Fruit fly (Drosophila melanogaster): ENCODE results near the gene emc.

The emc gene

dm6 chr3L:753568-754156 lies 4.5 kb downstream of the emc start (continued):
- no peak for TF ChIP-seq CG4707 (GFP tag; optimal IDR thresholded peaks at IDR 0.05)
- TF ChIP-seq Hr78 (GFP tag; optimal IDR thresholded peaks at IDR 0.05) = no peak
- no peak for TF ChIP-seq CG8944 (GFP tag; optimal IDR thresholded peaks at IDR 0.05)
- no peak for TF ChIP-seq tio (GFP tag; optimal IDR thresholded peaks at IDR 0.05)
- no peak for TF ChIP-seq CG17186 (GFP tag; optimal IDR thresholded peaks at IDR 0.05)
- TF ChIP-seq chn (GFP tag; optimal IDR thresholded peaks at IDR 0.05) = peak; percentile 62
- peak; percentile 24 for TF ChIP-seq Rfx (GFP tag; IDR thresholded peaks at IDR 0.05)
- no peak for TF ChIP-seq Hmr (GFP tag; optimal IDR thresholded peaks at IDR 0.05)
- 0 out of 2 replicates have a peak, but pooled peaks have one; percentile 30 for TF ChIP-seq CG17612 (GFP tag; IDR thresholded peaks at IDR 0.05)
- peak; percentile 70; the same call in 1 of the 3 replicates for TF ChIP-seq CG2199 (GFP tag; IDR thresholded peaks at IDR 0.05)
- peak; percentile 56; the same call in 1 of the 3 replicates for TF ChIP-seq sr (GFP tag; IDR thresholded peaks at IDR 0.05)
- TF ChIP-seq CG16815 (GFP tag; optimal IDR thresholded peaks at IDR 0.05) = no peak
- no peak for TF ChIP-seq Doc3 (GFP tag; IDR thresholded peaks at IDR 0.05; ENCODE audit: partially characterized antibody)
- TF ChIP-seq cas (GFP tag; IDR thresholded peaks at IDR 0.05) = no peak
- no peak for TF ChIP-seq CG2875 (GFP tag; optimal IDR thresholded peaks at IDR 0.05)
- no peak for TF ChIP-seq ind (GFP tag; optimal IDR thresholded peaks at IDR 0.05)
- TF ChIP-seq CoRest (tag; optimal IDR thresholded peaks at IDR 0.05) = no peak
- peak; percentile 13 for TF ChIP-seq nom (GFP tag; optimal IDR thresholded peaks at IDR 0.05)
- peak; percentile 42 for TF ChIP-seq sob (GFP tag; IDR thresholded peaks at IDR 0.05)
- no peak for TF ChIP-seq pnt (GFP tag; optimal IDR thresholded peaks at IDR 0.05)
- TF ChIP-seq CG15073 (GFP tag; optimal IDR thresholded peaks at IDR 0.05) = no peak
- peak; percentile 50; the same call in 1 of the 3 replicates for TF ChIP-seq ci (GFP tag; IDR thresholded peaks at IDR 0.05)
- no peak for TF ChIP-seq Nf-YB (GFP tag; optimal IDR thresholded peaks at IDR 0.05)
- TF ChIP-seq CG6254 (GFP tag; optimal IDR thresholded peaks at IDR 0.05) = no peak
- no peak for TF ChIP-seq Ssrp (tag; optimal IDR thresholded peaks at IDR 0.05)
- TF ChIP-seq HLH54F (GFP tag; optimal IDR thresholded peaks at IDR 0.05) = no peak
- peak; percentile 3 for TF ChIP-seq fd64A (GFP tag; optimal IDR thresholded peaks at IDR 0.05)
- TF ChIP-seq Xrp1 (GFP tag; IDR thresholded peaks at IDR 0.05) = peak; percentile 35; the same call in 1 of the 2 replicates
- TF ChIP-seq hb (GFP tag; IDR thresholded peaks at IDR 0.05; ENCODE audit: partially characterized antibody) = no peak
- TF ChIP-seq twi (tag; optimal IDR thresholded peaks at IDR 0.05) = peak; percentile 55
- TF ChIP-seq chinmo (GFP tag; IDR thresholded peaks at IDR 0.05; ENCODE audit: partially characterized antibody) = no peak
- TF ChIP-seq Taf1 (GFP tag; IDR thresholded peaks at IDR 0.05) = no peak
- no peak for TF ChIP-seq tin (GFP tag; optimal IDR thresholded peaks at IDR 0.05)
- TF ChIP-seq CG34376 (GFP tag; optimal IDR thresholded peaks at IDR 0.05) = no peak
- no peak for TF ChIP-seq CG1792 (GFP tag; optimal IDR thresholded peaks at IDR 0.05)
- TF ChIP-seq CG17328 (GFP tag; IDR thresholded peaks at IDR 0.05) = no peak
- TF ChIP-seq CG2678 (tag; optimal IDR thresholded peaks at IDR 0.05) = no peak
- no peak for TF ChIP-seq CG13894 (tag; optimal IDR thresholded peaks at IDR 0.05)
- TF ChIP-seq unc-4 (GFP tag; IDR thresholded peaks at IDR 0.05; ENCODE audit: partially characterized antibody) = no peak
- no peak for TF ChIP-seq sna (GFP tag; IDR thresholded peaks at IDR 0.05; ENCODE audit: partially characterized antibody)
- TF ChIP-seq CG18011 (GFP tag; optimal IDR thresholded peaks at IDR 0.05) = no peak
- peak; percentile 40 for TF ChIP-seq CG3847 (GFP tag; IDR thresholded peaks at IDR 0.05)
- TF ChIP-seq Elba2 (GFP tag; optimal IDR thresholded peaks at IDR 0.05) = peak; percentile 80
- no peak for TF ChIP-seq gfzf (GFP tag; optimal IDR thresholded peaks at IDR 0.05)
- no peak for TF ChIP-seq al (GFP tag; IDR thresholded peaks at IDR 0.05)
- TF ChIP-seq crp (GFP tag; optimal IDR thresholded peaks at IDR 0.05) = no peak
- TF ChIP-seq bigmax (GFP tag; optimal IDR thresholded peaks at IDR 0.05) = no peak
- TF ChIP-seq Hand (GFP tag; optimal IDR thresholded peaks at IDR 0.05) = no peak
- no peak for TF ChIP-seq Optix (GFP tag; IDR thresholded peaks at IDR 0.05)
